Worm (Caenorhabditis elegans) whole organism, young adult: ENCODE data around the gene unc-53.

Experiments used
- B0336.3 ChIP-seq: fragments of 200-800 bp; sonication (Bioruptor generic); IDR thresholded peaks from 2 replicates; pipeline ENCODE4 v1.3.6; 2022; ENCODE audit warnings: missing genetic modification characterization, missing compliant biosample characterization
- F23B12.7 ChIP-seq: sonication (generic microtip); optimal IDR thresholded peaks from 2 replicates; lab custom pipeline; 2017; ENCODE audit warnings: missing genetic modification characterization, mild to moderate bottlenecking, missing compliant biosample characterization, antibody characterized with exemption, moderate library complexity; ENCODE audit not compliant: insufficient read depth
- F37B4.10 ChIP-seq: fragments of 200-800 bp; sonication (Bioruptor generic); IDR thresholded peaks from 2 replicates; pipeline ENCODE4 v1.3.6; 2022; ENCODE audit warnings: missing genetic modification characterization, missing compliant biosample characterization
- F39B2.1 ChIP-seq: fragments of 200-800 bp; sonication (Bioruptor generic); IDR thresholded peaks from 2 replicates; pipeline ENCODE4 v1.3.6; 2022; ENCODE audit warnings: missing genetic modification reagents, missing genetic modification characterization, missing compliant biosample characterization
- F57A8.1 ChIP-seq: fragments of 200-800 bp; sonication (Bioruptor generic); optimal IDR thresholded peaks from 2 replicates; lab custom pipeline; 2018; ENCODE audit warnings: mild to moderate bottlenecking, missing genetic modification characterization, moderate library complexity, missing compliant biosample characterization
- K12H6.12 ChIP-seq: fragments of 200-800 bp; sonication (Bioruptor generic); optimal IDR thresholded peaks from 2 replicates; lab custom pipeline; 2018; ENCODE audit warnings: mild to moderate bottlenecking, missing genetic modification characterization, missing compliant biosample characterization
- Y53G8AR.9 ChIP-seq: fragments of 200-800 bp; sonication (Bioruptor generic); conservative IDR thresholded peaks from 2 replicates; pipeline ENCODE4 v1.3.6; 2022; ENCODE audit warnings: missing genetic modification reagents, missing genetic modification characterization, missing compliant biosample characterization
- Y56A3A.18 ChIP-seq: fragments of 200-800 bp; sonication (Bioruptor generic); IDR thresholded peaks from 2 replicates; pipeline ENCODE4 v1.3.6; 2022; ENCODE audit warnings: missing genetic modification reagents, missing genetic modification characterization, missing compliant biosample characterization
- Y67H2A.10 ChIP-seq: fragments of 200-800 bp; sonication (Bioruptor generic); conservative IDR thresholded peaks from 2 replicates; pipeline ENCODE4 v1.3.6; 2022; ENCODE audit warnings: missing genetic modification reagents, missing genetic modification characterization, missing compliant biosample characterization
- ZK185.1 ChIP-seq: sonication (generic microtip); optimal IDR thresholded peaks from 2 replicates; lab custom pipeline; 2016; ENCODE audit warnings: mild to moderate bottlenecking, missing genetic modification characterization, missing compliant biosample characterization; ENCODE audit not compliant: poor library complexity, severe bottlenecking
- ama-1 ChIP-seq, 3 experiments: fragments of 150-350 bp in 1 of 3; sonication (generic microtip) in 2 of 3; optimal IDR thresholded peaks; 2 replicates each; lab custom pipeline; 2014 to 2018; ENCODE audit warnings: missing biosample characterization in 2 of 3, missing genetic modification characterization in 2 of 3, missing genetic modification reagents in 2 of 3
- atf-7 ChIP-seq: sonication (generic microtip); optimal IDR thresholded peaks from 2 replicates; lab custom pipeline; 2017; ENCODE audit warnings: mild to moderate bottlenecking, missing genetic modification characterization, missing compliant biosample characterization
- athp-1 ChIP-seq: sonication (generic microtip); optimal IDR thresholded peaks from 2 replicates; lab custom pipeline; 2017; ENCODE audit warnings: mild to moderate bottlenecking, missing genetic modification characterization, missing compliant biosample characterization
- attf-5 ChIP-seq: fragments of 200-800 bp; sonication (Bioruptor generic); optimal IDR thresholded peaks from 2 replicates; lab custom pipeline; 2018; ENCODE audit warnings: mild to moderate bottlenecking, missing genetic modification characterization, missing compliant biosample characterization
- cebp-1 ChIP-seq, 2 experiments: fragments of 200-800 bp in 1 of 2; sonication (Bioruptor generic) in 1 of 2; sonication (generic microtip) in 1 of 2; IDR thresholded peaks in 1 of 2; optimal IDR thresholded peaks in 1 of 2; 2 replicates each; pipeline versions ENCODE4 v1.3.6 to Lab custom; 2017 to 2022; ENCODE audit warnings: missing compliant biosample characterization in 2 of 2, missing genetic modification characterization in 2 of 2, mild to moderate bottlenecking in 1 of 2, missing genetic modification reagents in 1 of 2, moderate library complexity in 1 of 2
- ceh-27 ChIP-seq: fragments of 200-800 bp; sonication (Bioruptor generic); optimal IDR thresholded peaks from 2 replicates; lab custom pipeline; 2018; ENCODE audit warnings: mild to moderate bottlenecking, missing genetic modification characterization, moderate library complexity, missing compliant biosample characterization
- chd-7 ChIP-seq: sonication (generic microtip); optimal IDR thresholded peaks from 2 replicates; lab custom pipeline; 2016; ENCODE audit warnings: mild to moderate bottlenecking, missing genetic modification characterization, moderate library complexity, missing compliant biosample characterization
- dox-1 ChIP-seq: fragments of 200-800 bp; sonication (Bioruptor generic); IDR thresholded peaks from 2 replicates; pipeline ENCODE4 v1.3.6; 2022; ENCODE audit warnings: missing genetic modification reagents, missing genetic modification characterization, missing compliant biosample characterization
- egl-44 ChIP-seq: fragments of 200-800 bp; sonication (Bioruptor generic); IDR thresholded peaks from 2 replicates; pipeline ENCODE4 v1.3.6; 2022; ENCODE audit warnings: missing genetic modification reagents, missing genetic modification characterization, missing compliant biosample characterization
- egrh-3 ChIP-seq: fragments of 200-800 bp; sonication (Bioruptor generic); IDR thresholded peaks from 2 replicates; pipeline ENCODE4 v1.3.6; 2022; ENCODE audit warnings: missing genetic modification reagents, missing genetic modification characterization, missing compliant biosample characterization
- ekl-4 ChIP-seq: fragments of 200-800 bp; sonication (Bioruptor generic); IDR thresholded peaks from 2 replicates; pipeline ENCODE4 v1.3.6; 2022; ENCODE audit warnings: missing genetic modification reagents, missing genetic modification characterization, missing compliant biosample characterization
- gei-17 ChIP-seq: fragments of 200-800 bp; sonication (Bioruptor generic); optimal IDR thresholded peaks from 2 replicates; lab custom pipeline; 2018; ENCODE audit warnings: mild to moderate bottlenecking, missing genetic modification characterization, missing compliant biosample characterization
- hlh-26 ChIP-seq: fragments of 200-800 bp; sonication (Bioruptor generic); conservative IDR thresholded peaks from 2 replicates; pipeline ENCODE4 v1.3.6; 2022; ENCODE audit warnings: missing genetic modification reagents, missing genetic modification characterization, missing compliant biosample characterization
- hmg-1.2 ChIP-seq: fragments of 200-800 bp; sonication (Bioruptor generic); IDR thresholded peaks from 2 replicates; pipeline ENCODE4 v1.3.6; 2022; ENCODE audit warnings: missing genetic modification reagents, missing genetic modification characterization, missing compliant biosample characterization
- let-607 ChIP-seq, 2 experiments: fragments of 200-800 bp in 1 of 2; sonication (Bioruptor generic) in 1 of 2; sonication (generic microtip) in 1 of 2; optimal IDR thresholded peaks; 2 replicates each; lab custom pipeline; 2016 to 2018; ENCODE audit warnings: mild to moderate bottlenecking in 2 of 2, missing compliant biosample characterization in 2 of 2, missing genetic modification characterization in 2 of 2, moderate library complexity in 2 of 2, missing genotype in 1 of 2
- lin-35 ChIP-seq, 3 experiments: fragments of 150-350 bp in 2 of 3; sonication (generic microtip) in 1 of 3; optimal IDR thresholded peaks; 2 replicates each; lab custom pipeline; 2014 to 2018; ENCODE audit warnings: missing biosample characterization in 3 of 3, missing genetic modification characterization in 3 of 3, missing genetic modification reagents in 3 of 3
- lin-40 ChIP-seq: sonication (generic microtip); optimal IDR thresholded peaks from 2 replicates; lab custom pipeline; 2016; ENCODE audit warnings: missing genetic modification characterization, mild to moderate bottlenecking, missing compliant biosample characterization, missing genotype, missing genetic modification reagents
- lin-54 ChIP-seq: fragments of 200-800 bp; sonication (Bioruptor generic); optimal IDR thresholded peaks from 2 replicates; lab custom pipeline; 2018; ENCODE audit warnings: mild to moderate bottlenecking, missing genetic modification characterization, missing compliant biosample characterization
- lir-1 ChIP-seq: fragments of 200-800 bp; sonication (Bioruptor generic); conservative IDR thresholded peaks from 2 replicates; pipeline ENCODE4 v1.3.6; 2022; ENCODE audit warnings: missing genetic modification reagents, missing genetic modification characterization, missing compliant biosample characterization
- madf-10 ChIP-seq: sonication (generic microtip); optimal IDR thresholded peaks from 2 replicates; lab custom pipeline; 2016; ENCODE audit warnings: mild to moderate bottlenecking, missing genetic modification characterization, missing compliant biosample characterization
- madf-6 ChIP-seq: fragments of 200-800 bp; sonication (Bioruptor generic); IDR thresholded peaks from 2 replicates; pipeline ENCODE4 v1.3.6; 2022; ENCODE audit warnings: missing genetic modification reagents, missing genetic modification characterization, missing compliant biosample characterization
- mcd-1 ChIP-seq: fragments of 200-800 bp; sonication (Bioruptor generic); IDR thresholded peaks from 2 replicates; pipeline ENCODE4 v1.3.6; 2022; ENCODE audit warnings: missing genetic modification reagents, missing genetic modification characterization, missing compliant biosample characterization
- mel-28 ChIP-seq: sonication (generic microtip); optimal IDR thresholded peaks from 2 replicates; lab custom pipeline; 2016; ENCODE audit warnings: borderline replicate concordance, mild to moderate bottlenecking, missing genetic modification characterization, missing compliant biosample characterization
- nhr-80 ChIP-seq: sonication (generic microtip); optimal IDR thresholded peaks from 2 replicates; lab custom pipeline; 2016; ENCODE audit warnings: missing genetic modification characterization, missing compliant biosample characterization
- pbrm-1 ChIP-seq: fragments of 200-800 bp; sonication (Bioruptor generic); IDR thresholded peaks from 2 replicates; pipeline ENCODE4 v1.3.6; 2022; ENCODE audit warnings: missing genetic modification reagents, missing genetic modification characterization, missing compliant biosample characterization
- rcor-1 ChIP-seq: fragments of 200-800 bp; sonication (Bioruptor generic); IDR thresholded peaks from 2 replicates; pipeline ENCODE4 v1.3.6; 2022; ENCODE audit warnings: missing genetic modification reagents, missing genetic modification characterization, missing compliant biosample characterization
- rec-8 ChIP-seq, 2 experiments: sonication (generic microtip); optimal IDR thresholded peaks; 2 replicates each; lab custom pipeline; 2016; ENCODE audit warnings: mild to moderate bottlenecking in 2 of 2, missing genetic modification characterization in 2 of 2, missing genetic modification reagents in 2 of 2, missing genotype in 2 of 2, missing biosample characterization in 1 of 2, missing compliant biosample characterization in 1 of 2, moderate library complexity in 1 of 2
- repo-1 ChIP-seq: sonication (generic microtip); optimal IDR thresholded peaks from 2 replicates; lab custom pipeline; 2017; ENCODE audit warnings: mild to moderate bottlenecking, missing genetic modification characterization, missing compliant biosample characterization
- snpc-1.3 ChIP-seq: sonication (generic microtip); optimal IDR thresholded peaks from 2 replicates; lab custom pipeline; 2017; ENCODE audit warnings: missing genetic modification characterization, mild to moderate bottlenecking, missing compliant biosample characterization, antibody characterized with exemption, moderate library complexity, missing genotype, missing genetic modification reagents; ENCODE audit not compliant: insufficient read depth
- snpc-4 ChIP-seq, 5 experiments: fragments of 150-350 bp in 1 of 5; sonication (generic microtip) in 4 of 5; optimal IDR thresholded peaks; 2 replicates each; lab custom pipeline; 2014 to 2018; ENCODE audit warnings: missing genetic modification characterization in 5 of 5, missing biosample characterization in 3 of 5, antibody characterized with exemption in 2 of 5, mild to moderate bottlenecking in 2 of 5, missing compliant biosample characterization in 2 of 5, missing genotype in 2 of 5, moderate library complexity in 2 of 5, missing genetic modification reagents in 1 of 5
- tbp1 ChIP-seq: fragments of 200-800 bp; sonication (Bioruptor generic); optimal IDR thresholded peaks from 2 replicates; lab custom pipeline; 2018; ENCODE audit warnings: mild to moderate bottlenecking, missing genetic modification characterization, missing compliant biosample characterization
- zfh-2 ChIP-seq: fragments of 200-800 bp; sonication (Bioruptor generic); conservative IDR thresholded peaks from 2 replicates; pipeline ENCODE4 v1.3.6; 2022; ENCODE audit warnings: missing genetic modification reagents, missing genetic modification characterization, missing compliant biosample characterization
- ztf-18 ChIP-seq: sonication (generic microtip); optimal IDR thresholded peaks from 2 replicates; lab custom pipeline; 2016; ENCODE audit warnings: missing genotype, mild to moderate bottlenecking, missing genetic modification characterization, missing compliant biosample characterization
- ztf-26 ChIP-seq: sonication (generic microtip); optimal IDR thresholded peaks from 2 replicates; lab custom pipeline; 2017; ENCODE audit warnings: missing genetic modification characterization, missing compliant biosample characterization

The unc-53 gene

DNA sequence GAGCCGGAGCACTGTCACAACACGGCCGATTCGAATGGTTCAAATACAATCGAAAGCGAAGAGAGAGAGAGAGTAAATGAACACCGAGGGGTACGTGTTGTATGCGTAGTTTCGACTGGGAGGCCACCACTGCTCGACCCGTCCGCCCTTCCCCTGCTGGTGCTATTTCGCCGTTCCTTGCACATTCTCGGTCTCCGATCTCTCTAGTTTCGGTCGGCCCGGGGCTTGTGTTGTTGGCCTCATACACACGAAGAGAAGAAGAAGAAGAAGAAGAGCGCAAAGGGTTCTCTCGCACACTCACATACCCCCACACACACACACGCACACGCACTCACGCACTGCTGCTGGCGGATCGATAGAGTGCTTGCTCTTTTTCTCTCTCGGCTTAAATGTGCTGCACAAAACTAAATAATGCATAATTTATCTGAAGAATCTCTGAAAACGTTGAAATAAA is 46.4 kb downstream of the unc-53 start:
- TF ChIP-seq F37B4.10 (GFP tag; lab: Robert Waterston, UW) (no peak), pbrm-1 (GFP tag; lab: Robert Waterston, UW) (0 out of 2 replicates have a peak, but pooled peaks have one; percentile 21), tbp1 (peak; percentile 52), lir-1 (GFP tag; lab: Robert Waterston, UW) (0 out of 2 replicates have a peak, but pooled peaks have one; percentile 24), F57A8.1 (GFP tag; lab: Kevin White, UChicago) (no peak), hmg-1.2 (GFP tag; lab: Robert Waterston, UW) (peak; percentile 56), hlh-26 (GFP tag; lab: Robert Waterston, UW) (no peak), Y67H2A.10 (GFP tag; lab: Robert Waterston, UW) (0 out of 2 replicates have a peak, but pooled peaks have one; percentile 29), snpc-4 (GFP tag; optimal IDR thresholded peaks at IDR 0.05; lab: Kevin White, UChicago) (no peak), snpc-4 (tag; optimal IDR thresholded peaks at IDR 0.05; lab: Kevin White, UChicago) (peak; percentile 26 to 57 (median 46)), lin-40 (peak; percentile 52), rcor-1 (peak; percentile 23; the same call in 1 of the 2 replicates), repo-1 (no peak), B0336.3 (GFP tag; lab: Robert Waterston, UW) (peak; percentile 82), madf-6 (GFP tag; lab: Robert Waterston, UW) (0 out of 2 replicates have a peak, but pooled peaks have one; percentile 37), mcd-1 (GFP tag; lab: Robert Waterston, UW) (peak; percentile 64), cebp-1 (GFP tag; IDR thresholded peaks at IDR 0.05; lab: Robert Waterston, UW) (no peak), cebp-1 (tag; optimal IDR thresholded peaks at IDR 0.05; lab: Kevin White, UChicago) (peak; percentile 80), let-607 (tag; optimal IDR thresholded peaks at IDR 0.05; lab: Kevin White, UChicago) (peak; percentile 9 to 14), madf-10 (tag; lab: Kevin White, UChicago) (peak; percentile 26), egl-44 (GFP tag; lab: Robert Waterston, UW) (0 out of 2 replicates have a peak, but pooled peaks have one; percentile 60), lin-54 (peak; percentile 34), ama-1 (optimal IDR thresholded peaks at IDR 0.05; lab: Kevin White, UChicago) (no peak), ama-1 (GFP tag; optimal IDR thresholded peaks at IDR 0.05; lab: Kevin White, UChicago) (peak; percentile 13 to 67), egrh-3 (peak; percentile 72), snpc-1.3 (tag; lab: Kevin White, UChicago) (peak; percentile 21), ekl-4 (GFP tag; lab: Robert Waterston, UW) (0 out of 2 replicates have a peak, but pooled peaks have one; percentile 32), F23B12.7 (tag; lab: Kevin White, UChicago) (peak; percentile 29), attf-5 (GFP tag; lab: Kevin White, UChicago) (peak; percentile 85), Y56A3A.18 (GFP tag; lab: Robert Waterston, UW) (peak; percentile 65; the same call in 1 of the 2 replicates), K12H6.12 (peak; percentile 74), mel-28 (tag; lab: Kevin White, UChicago) (no peak), Y53G8AR.9 (GFP tag; lab: Robert Waterston, UW) (0 out of 2 replicates have a peak, but pooled peaks have one; percentile 50), zfh-2 (GFP tag; lab: Robert Waterston, UW) (peak; percentile 96), rec-8 (tag; optimal IDR thresholded peaks at IDR 0.05; lab: Kevin White, UChicago) (no peak), nhr-80 (tag; lab: Kevin White, UChicago) (peak; percentile 93), gei-17 (GFP tag; lab: Kevin White, UChicago) (peak; percentile 5), ceh-27 (GFP tag; lab: Kevin White, UChicago) (peak; percentile 66), ztf-26 (peak; percentile 22), chd-7 (tag; lab: Kevin White, UChicago) (peak; percentile 1), ZK185.1 (tag; lab: Kevin White, UChicago) (peak; percentile 22), atf-7 (tag; lab: Kevin White, UChicago) (peak; percentile 4), ztf-18 (tag; lab: Kevin White, UChicago) (peak; percentile 52), athp-1 (peak; percentile 14), F39B2.1 (GFP tag; lab: Robert Waterston, UW) (no peak), dox-1 (GFP tag; lab: Robert Waterston, UW) (peak; percentile 70), lin-35 (GFP tag; optimal IDR thresholded peaks at IDR 0.05; lab: Kevin White, UChicago) (peak in 1 of 3 experiments; percentile 7)
